Worm (Caenorhabditis elegans) whole organism, late embryonic: Measurements from ENCODE around the gene F56A8.3.

ENCODE experiments used
- C08G9.2 ChIP-seq: sonication (generic microtip); optimal IDR thresholded peaks from 2 replicates; lab custom pipeline; 2016; ENCODE audit warnings: mild to moderate bottlenecking, missing genetic modification characterization, moderate library complexity, missing compliant biosample characterization
- C38D4.7 ChIP-seq: fragments of 200-800 bp; sonication (Bioruptor generic); optimal IDR thresholded peaks from 2 replicates; lab custom pipeline; 2018; ENCODE audit warnings: mild to moderate bottlenecking, missing genetic modification characterization, moderate library complexity, missing compliant biosample characterization
- F13H6.1 ChIP-seq: sonication (generic microtip); optimal IDR thresholded peaks from 2 replicates; lab custom pipeline; 2016; ENCODE audit warnings: missing genetic modification characterization, missing compliant biosample characterization
- ceh-14 ChIP-seq: sonication (generic microtip); optimal IDR thresholded peaks from 2 replicates; lab custom pipeline; 2016; ENCODE audit warnings: missing genotype, missing genetic modification characterization, missing compliant biosample characterization
- ceh-18 ChIP-seq: sonication (generic microtip); optimal IDR thresholded peaks from 2 replicates; lab custom pipeline; 2016; ENCODE audit warnings: missing genetic modification characterization, missing compliant biosample characterization
- ceh-19 ChIP-seq: fragments of 200-800 bp; sonication (Bioruptor generic); optimal IDR thresholded peaks from 2 replicates; lab custom pipeline; 2018; ENCODE audit warnings: mild to moderate bottlenecking, missing genetic modification characterization, missing compliant biosample characterization
- ceh-22 ChIP-seq: sonication (generic microtip); optimal IDR thresholded peaks from 2 replicates; lab custom pipeline; 2017; ENCODE audit warnings: missing biosample characterization, missing genetic modification characterization
- ceh-31 ChIP-seq: sonication (generic microtip); optimal IDR thresholded peaks from 2 replicates; lab custom pipeline; 2016; ENCODE audit warnings: missing genetic modification characterization, missing compliant biosample characterization
- ceh-34 ChIP-seq: sonication (generic microtip); optimal IDR thresholded peaks from 2 replicates; lab custom pipeline; 2016; ENCODE audit warnings: mild to moderate bottlenecking, missing genetic modification characterization, missing compliant biosample characterization
- ceh-9 ChIP-seq: sonication (generic microtip); optimal IDR thresholded peaks from 2 replicates; lab custom pipeline; 2016; ENCODE audit warnings: mild to moderate bottlenecking, missing genetic modification characterization, inconsistent platforms, missing compliant biosample characterization
- dve-1 ChIP-seq: sonication (generic microtip); optimal IDR thresholded peaks from 2 replicates; lab custom pipeline; 2017; ENCODE audit warnings: antibody characterized with exemption, mild to moderate bottlenecking, missing genetic modification characterization, missing compliant biosample characterization
- fkh-10 ChIP-seq: fragments of 150-350 bp; optimal IDR thresholded peaks from 2 replicates; lab custom pipeline; 2014; ENCODE audit warnings: missing biosample characterization, missing genetic modification reagents, missing genetic modification characterization
- fkh-6 ChIP-seq: sonication (generic microtip); optimal IDR thresholded peaks from 2 replicates; lab custom pipeline; 2016; ENCODE audit warnings: missing genetic modification characterization, missing compliant biosample characterization
- gmeb-2 ChIP-seq: sonication (generic microtip); optimal IDR thresholded peaks from 2 replicates; lab custom pipeline; 2016; ENCODE audit warnings: missing genetic modification characterization, inconsistent platforms, missing compliant biosample characterization
- hlh-13 ChIP-seq: fragments of 200-800 bp; sonication (Bioruptor generic); optimal IDR thresholded peaks from 2 replicates; lab custom pipeline; 2018; ENCODE audit warnings: mild to moderate bottlenecking, missing genetic modification characterization, missing compliant biosample characterization
- hlh-15 ChIP-seq: sonication (generic microtip); optimal IDR thresholded peaks from 2 replicates; lab custom pipeline; 2016; ENCODE audit warnings: missing genetic modification characterization, missing compliant biosample characterization
- hlh-6 ChIP-seq: sonication (generic microtip); optimal IDR thresholded peaks from 2 replicates; lab custom pipeline; 2016; ENCODE audit warnings: missing genotype, missing genetic modification characterization, missing compliant biosample characterization
- hlh-8 ChIP-seq: sonication (generic microtip); optimal IDR thresholded peaks from 2 replicates; lab custom pipeline; 2016; ENCODE audit warnings: missing genotype, missing genetic modification characterization, missing compliant biosample characterization
- lim-6 ChIP-seq: sonication (generic microtip); optimal IDR thresholded peaks from 2 replicates; lab custom pipeline; 2016; ENCODE audit warnings: missing genetic modification characterization, missing compliant biosample characterization
- lin-11 ChIP-seq: fragments of 200-800 bp; sonication (Bioruptor generic); optimal IDR thresholded peaks from 2 replicates; lab custom pipeline; 2018; ENCODE audit warnings: mild to moderate bottlenecking, missing genetic modification characterization, missing compliant biosample characterization
- nfya-1 ChIP-seq: sonication (generic microtip); optimal IDR thresholded peaks from 2 replicates; lab custom pipeline; 2017; ENCODE audit warnings: missing genetic modification characterization, mild to moderate bottlenecking, missing compliant biosample characterization, antibody characterized with exemption, moderate library complexity
- pag-3 ChIP-seq: sonication (generic microtip); optimal IDR thresholded peaks from 2 replicates; lab custom pipeline; 2016; ENCODE audit warnings: missing compliant biosample characterization, missing genetic modification characterization, borderline replicate concordance
- pat-9 ChIP-seq: fragments of 200-800 bp; sonication (Bioruptor generic); optimal IDR thresholded peaks from 2 replicates; lab custom pipeline; 2018; ENCODE audit warnings: mild to moderate bottlenecking, missing genetic modification characterization, moderate library complexity, missing compliant biosample characterization
- pha-2 ChIP-seq: sonication (generic microtip); optimal IDR thresholded peaks from 2 replicates; lab custom pipeline; 2017; ENCODE audit warnings: mild to moderate bottlenecking, missing genetic modification characterization, missing compliant biosample characterization
- pha-4 ChIP-seq: fragments of 150-350 bp; optimal IDR thresholded peaks from 2 replicates; lab custom pipeline; 2018; ENCODE audit warnings: missing biosample characterization, missing genetic modification reagents, missing genetic modification characterization
- ref-2 ChIP-seq: sonication (generic microtip); optimal IDR thresholded peaks from 2 replicates; lab custom pipeline; 2016; ENCODE audit warnings: missing genetic modification characterization, missing compliant biosample characterization
- sox-2 ChIP-seq: fragments of 200-800 bp; sonication (Bioruptor generic); IDR thresholded peaks from 2 replicates; pipeline ENCODE4 v1.3.6; 2022; ENCODE audit warnings: missing genetic modification reagents, missing genetic modification characterization, missing compliant biosample characterization
- sox-4 ChIP-seq: sonication (generic microtip); optimal IDR thresholded peaks from 2 replicates; lab custom pipeline; 2017; ENCODE audit warnings: mild to moderate bottlenecking, missing genetic modification characterization, inconsistent platforms, missing compliant biosample characterization
- tbx-2 ChIP-seq: sonication (generic microtip); optimal IDR thresholded peaks from 2 replicates; lab custom pipeline; 2016; ENCODE audit warnings: missing genetic modification characterization, missing compliant biosample characterization
- tbx-7 ChIP-seq: sonication (generic microtip); optimal IDR thresholded peaks from 2 replicates; lab custom pipeline; 2016; ENCODE audit warnings: missing genotype, missing genetic modification characterization, missing compliant biosample characterization
- ttx-3 ChIP-seq: sonication (generic microtip); optimal IDR thresholded peaks from 2 replicates; lab custom pipeline; 2016; ENCODE audit warnings: missing genetic modification reagents, missing genetic modification characterization, missing compliant biosample characterization
- unc-42 ChIP-seq: sonication (generic microtip); optimal IDR thresholded peaks from 2 replicates; lab custom pipeline; 2016; ENCODE audit warnings: missing genotype, missing genetic modification characterization, missing compliant biosample characterization
- unc-55 ChIP-seq: sonication (generic microtip); optimal IDR thresholded peaks from 2 replicates; lab custom pipeline; 2017; ENCODE audit warnings: missing biosample characterization, missing genetic modification reagents, missing genetic modification characterization
- unc-86 ChIP-seq: sonication (generic microtip); optimal IDR thresholded peaks from 2 replicates; lab custom pipeline; 2016; ENCODE audit warnings: missing genetic modification characterization, missing compliant biosample characterization
- ztf-16 ChIP-seq: sonication (generic microtip); optimal IDR thresholded peaks from 2 replicates; lab custom pipeline; 2017; ENCODE audit warnings: missing genetic modification characterization, missing compliant biosample characterization

The F56A8.3 gene

ce11 chrIII:13301983-13302382, 45.3 kb downstream of the F56A8.3 start (continued):
- TF ChIP-seq sox-4 (tag; lab: Kevin White, UChicago): no peak
- TF ChIP-seq fkh-10 (GFP tag; lab: Kevin White, UChicago): no peak

- no peak for TF ChIP-seq unc-55 (GFP tag; lab: Kevin White, UChicago)
- no peak for TF ChIP-seq F13H6.1 (tag; lab: Kevin White, UChicago)
- no peak for TF ChIP-seq tbx-2
- TF ChIP-seq pat-9 (tag; lab: Kevin White, UChicago): no peak
- TF ChIP-seq ref-2 (tag; lab: Kevin White, UChicago): no peak
- no peak for TF ChIP-seq hlh-8 (tag; lab: Kevin White, UChicago)
- TF ChIP-seq unc-86 (tag; lab: Kevin White, UChicago): no peak
- no peak for TF ChIP-seq pha-4
- TF ChIP-seq sox-4 (tag; lab: Kevin White, UChicago): no peak
- no peak for TF ChIP-seq lin-11
- no peak for TF ChIP-seq hlh-15 (tag; lab: Kevin White, UChicago)
- TF ChIP-seq ceh-18 (tag; lab: Kevin White, UChicago): no peak
- TF ChIP-seq ceh-19 (GFP tag; lab: Kevin White, UChicago): no peak
- no peak for TF ChIP-seq ztf-16 (tag; lab: Kevin White, UChicago)
- no peak for TF ChIP-seq hlh-6 (tag; lab: Kevin White, UChicago)
- no peak for TF ChIP-seq ceh-34
- TF ChIP-seq pag-3: no peak
- no peak for TF ChIP-seq fkh-6 (tag; lab: Kevin White, UChicago)
- no peak for TF ChIP-seq C08G9.2 (tag; lab: Kevin White, UChicago)
Observed at ce11 chrIII:13302578-13302977, 45.9 kb downstream of the F56A8.3 start.

DNA sequence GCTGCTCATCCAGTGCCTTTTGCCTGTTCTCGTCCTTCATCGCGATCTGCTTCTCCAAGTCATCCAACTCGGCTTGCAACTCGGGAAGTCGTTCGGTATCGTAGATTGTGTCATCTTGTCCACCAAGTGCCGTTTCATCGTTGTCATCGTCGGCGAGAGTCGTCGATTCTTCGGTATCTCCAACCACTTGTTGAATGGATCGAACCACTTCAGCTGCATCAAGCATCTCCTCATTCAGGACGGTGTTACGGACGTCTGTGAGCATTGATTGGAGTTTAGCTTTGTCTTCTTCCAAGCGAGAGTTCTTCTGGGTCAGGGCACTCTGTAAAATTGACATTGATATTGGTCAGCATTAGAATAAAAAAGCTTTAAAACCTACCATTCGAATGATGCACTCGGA, 48.9 kb downstream of the F56A8.3 start:
- TF ChIP-seq hlh-13 (no peak), tbx-7 (no peak), lim-6 (tag; lab: Kevin White, UChicago) (no peak), sox-2 (GFP tag; lab: Robert Waterston, UW) (no peak), C38D4.7 (GFP tag; lab: Kevin White, UChicago) (no peak), gmeb-2 (tag; lab: Kevin White, UChicago) (no peak), hlh-15 (tag; lab: Kevin White, UChicago) (no peak), ceh-22 (tag; lab: Kevin White, UChicago) (no peak)
- TF ChIP-seq, all 69 proteins: peak for 0

DNA sequence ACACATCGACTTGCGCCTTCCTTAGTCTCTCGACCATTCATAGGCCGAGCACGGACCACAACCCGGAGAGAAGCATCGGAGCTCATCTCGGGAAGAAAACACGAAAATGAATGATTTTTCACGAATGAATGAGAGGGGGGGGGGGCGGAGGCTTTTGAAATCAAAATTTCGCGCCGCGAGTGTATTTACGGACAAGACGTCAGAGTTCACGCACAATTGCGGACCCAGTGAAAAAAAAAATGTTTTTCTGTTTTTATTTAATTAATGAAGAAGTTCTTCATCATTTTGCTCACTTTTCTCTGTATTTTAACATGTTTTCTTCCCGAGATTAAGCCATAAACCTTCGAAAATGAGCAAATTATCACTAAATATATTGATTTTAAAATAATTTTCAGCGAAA, 50.4 kb downstream of the F56A8.3 start, which contains the start of the genes klp-19 and slc-36.1:
Gene klp-19, minus strand, starts transcription at position 153 of the 400 bp plus-strand sequence.
Gene slc-36.1, plus strand, starts transcription at position 396 of the 400 bp plus-strand sequence.
- no peak for TF ChIP-seq dve-1 (tag; lab: Kevin White, UChicago)
- TF ChIP-seq ceh-34: peak; percentile 12
- TF ChIP-seq unc-42 (tag; lab: Kevin White, UChicago): peak; percentile 78
- no peak for TF ChIP-seq pha-4
- TF ChIP-seq ceh-31 (tag; lab: Kevin White, UChicago): peak; percentile 12
- TF ChIP-seq nfya-1: peak; percentile 42

DNA sequence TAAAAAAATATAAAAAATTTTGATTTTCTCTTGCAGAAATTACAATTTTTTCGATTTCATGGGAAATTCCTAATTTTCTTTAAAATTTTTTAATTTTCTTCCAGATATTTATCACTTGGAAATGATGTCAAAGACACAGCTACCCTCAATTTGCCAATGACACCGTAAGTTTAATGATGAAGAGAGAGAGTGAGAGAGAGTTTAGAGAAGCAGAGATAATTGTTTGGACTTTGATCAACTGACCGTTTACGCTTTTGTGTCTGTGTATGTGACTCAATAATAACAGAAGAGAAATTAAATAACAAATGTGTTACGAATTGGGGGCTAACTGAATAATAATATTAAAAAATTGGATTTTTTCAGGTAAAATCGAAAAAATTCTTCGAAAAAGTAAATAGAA, 53.9 kb downstream of the F56A8.3 start:
- no peak for TF ChIP-seq ttx-3 (tag; lab: Kevin White, UChicago)
- no peak for TF ChIP-seq pha-2 (tag; lab: Kevin White, UChicago)
- no peak for TF ChIP-seq ceh-9 (tag; lab: Kevin White, UChicago)
- no peak for TF ChIP-seq ceh-14 (tag; lab: Kevin White, UChicago)
